Worm (Caenorhabditis elegans) whole organism, late embryonic: ENCODE data around the gene nhr-27.

Source experiments
- F13H6.1 ChIP-seq: sonication (generic microtip); optimal IDR thresholded peaks from 2 replicates; lab custom pipeline; 2016; ENCODE audit warnings: missing genetic modification characterization, missing compliant biosample characterization
- ama-1 ChIP-seq: fragments of 150-350 bp; optimal IDR thresholded peaks from 2 replicates; lab custom pipeline; 2014
- ceh-2 ChIP-seq: sonication (generic microtip); optimal IDR thresholded peaks from 2 replicates; lab custom pipeline; 2016; ENCODE audit warnings: missing genotype, missing genetic modification characterization, missing compliant biosample characterization
- ceh-9 ChIP-seq: sonication (generic microtip); optimal IDR thresholded peaks from 2 replicates; lab custom pipeline; 2016; ENCODE audit warnings: mild to moderate bottlenecking, missing genetic modification characterization, inconsistent platforms, missing compliant biosample characterization
- fkh-10 ChIP-seq: fragments of 150-350 bp; optimal IDR thresholded peaks from 2 replicates; lab custom pipeline; 2014; ENCODE audit warnings: missing biosample characterization, missing genetic modification reagents, missing genetic modification characterization
- nhr-11 ChIP-seq: fragments of 150-350 bp; optimal IDR thresholded peaks from 2 replicates; lab custom pipeline; 2014; ENCODE audit warnings: missing biosample characterization, missing genetic modification characterization
- npax-4 ChIP-seq: sonication (generic microtip); optimal IDR thresholded peaks from 2 replicates; lab custom pipeline; 2016; ENCODE audit warnings: missing genetic modification characterization, missing compliant biosample characterization
- syd-9 ChIP-seq: sonication (generic microtip); optimal IDR thresholded peaks from 2 replicates; lab custom pipeline; 2016; ENCODE audit warnings: mild to moderate bottlenecking, missing genetic modification characterization, moderate library complexity, missing compliant biosample characterization

DNA sequence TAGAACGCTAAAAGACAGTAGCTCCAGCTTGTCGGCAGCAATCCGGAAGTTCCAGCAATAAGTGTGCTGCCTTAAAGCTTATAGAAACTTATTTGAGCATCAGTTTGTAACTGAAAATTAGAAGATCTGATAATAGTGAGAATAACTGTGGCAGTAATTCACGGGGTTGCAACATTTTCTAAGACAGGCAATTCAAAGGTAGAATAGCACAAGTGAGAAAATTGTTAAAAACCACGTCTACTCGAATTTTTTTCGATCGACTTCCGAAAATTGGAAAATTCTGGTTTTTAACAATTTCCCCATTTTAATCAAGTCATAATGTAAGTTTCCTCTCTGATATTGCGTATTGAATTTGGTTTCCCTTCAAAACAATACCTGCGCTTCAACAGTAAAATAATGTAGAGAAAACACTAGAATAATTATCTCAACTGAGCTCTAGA lies 114.9 kb downstream of the nhr-27 start:
- TF ChIP-seq ama-1 (lab: Kevin White, UChicago) = peak; percentile 97
- TF ChIP-seq syd-9 (tag; lab: Kevin White, UChicago) = peak; percentile 64
- TF ChIP-seq nhr-11 (tag; lab: Kevin White, UChicago) = no peak
- TF ChIP-seq fkh-10 (GFP tag; lab: Kevin White, UChicago) = no peak
- TF ChIP-seq ceh-9 (tag; lab: Kevin White, UChicago) = no peak
- TF ChIP-seq npax-4 = no peak
- TF ChIP-seq ceh-2 (tag; lab: Kevin White, UChicago) = no peak
- TF ChIP-seq F13H6.1 = peak; percentile 7
